Worm (Caenorhabditis elegans): ENCODE measurements around the gene fbxa-166.
A peak's percentile ranks its signal among the peaks of the same experiment; 100 is the strongest.

fbxa-166 gene

DNA sequence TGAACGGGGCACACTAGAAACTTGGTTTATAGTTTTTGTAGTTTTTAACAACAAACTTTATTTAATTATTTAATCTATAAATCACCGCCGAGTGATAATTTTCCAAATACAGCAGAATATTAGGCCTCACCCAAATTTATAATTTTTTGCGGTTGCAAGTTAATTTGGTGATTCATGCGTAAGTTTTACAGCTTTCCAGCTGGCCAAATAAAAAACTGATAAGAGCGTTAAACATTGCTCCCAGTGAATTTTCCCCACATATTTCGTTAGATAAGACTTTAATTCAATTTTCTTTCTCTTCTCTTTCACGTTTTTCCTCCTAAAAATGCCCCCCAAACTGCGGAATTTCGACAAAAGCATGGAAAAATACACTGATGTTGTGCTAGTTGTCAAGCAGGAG, 17.3 kb downstream of the fbxa-166 start, which contains the start of gene bath-47:
Gene bath-47 (plus strand): TSS at position 305 of the 400 bp plus-strand sequence.
- TF ChIP-seq hmg-11 (tag; optimal IDR thresholded peaks at IDR 0.05) (no peak), elt-2 (tag; optimal IDR thresholded peaks at IDR 0.05) (peak; percentile 59), pqm-1 (tag; optimal IDR thresholded peaks at IDR 0.05) (peak; percentile 36)

DNA sequence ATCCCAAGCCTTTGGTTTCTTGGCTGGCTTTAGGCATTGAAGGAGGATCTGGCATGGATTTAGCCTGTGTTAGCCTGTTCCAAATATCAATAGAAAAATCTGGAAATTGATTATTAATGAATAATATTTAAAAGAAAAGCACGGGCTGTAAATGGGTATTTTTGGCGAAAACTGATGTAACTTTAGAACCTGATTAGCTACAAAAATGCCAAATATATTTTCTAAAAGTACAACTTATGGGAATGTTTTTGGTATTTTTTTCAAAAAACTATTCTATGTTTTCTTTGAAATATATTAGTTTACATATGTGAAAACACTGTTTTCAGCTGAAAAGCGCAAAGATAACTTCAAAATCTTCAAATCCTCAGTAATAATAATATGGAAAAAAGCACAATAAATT, 18.2 kb downstream of the fbxa-166 start, which contains the start of gene bath-26:
Gene bath-26 (minus strand): TSS at position 101 of the 400 bp plus-strand sequence.
- TF ChIP-seq tbx-2 (tag; optimal IDR thresholded peaks at IDR 0.05) (no peak), pha-4 (tag; optimal IDR thresholded peaks at IDR 0.05) (no peak), ceh-16 (tag; optimal IDR thresholded peaks at IDR 0.05) (no peak), sea-2 (GFP tag; optimal IDR thresholded peaks at IDR 0.05) (no peak), elt-3 (tag; optimal IDR thresholded peaks at IDR 0.05) (no peak), nhr-43 (tag; optimal IDR thresholded peaks at IDR 0.05; ENCODE audit: poor library complexity, severe bottlenecking) (no peak), lsy-12 (tag; optimal IDR thresholded peaks at IDR 0.05) (no peak), nhr-25 (tag; optimal IDR thresholded peaks at IDR 0.05) (no peak), mml-1 (tag; optimal IDR thresholded peaks at IDR 0.05) (no peak), unc-62 (GFP tag; optimal IDR thresholded peaks at IDR 0.05) (no peak), zag-1 (tag; optimal IDR thresholded peaks at IDR 0.05) (no peak), nhr-67 (tag; optimal IDR thresholded peaks at IDR 0.05) (no peak), elt-1 (tag; optimal IDR thresholded peaks at IDR 0.05) (no peak), ceh-82 (tag; optimal IDR thresholded peaks at IDR 0.05) (no peak), nhr-28 (tag; optimal IDR thresholded peaks at IDR 0.05) (no peak), mdl-1 (tag; optimal IDR thresholded peaks at IDR 0.05) (no peak), nhr-12 (tag; optimal IDR thresholded peaks at IDR 0.05) (no peak), ceh-9 (tag; optimal IDR thresholded peaks at IDR 0.05) (no peak), aly-2 (tag; optimal IDR thresholded peaks at IDR 0.05) (no peak)

DNA sequence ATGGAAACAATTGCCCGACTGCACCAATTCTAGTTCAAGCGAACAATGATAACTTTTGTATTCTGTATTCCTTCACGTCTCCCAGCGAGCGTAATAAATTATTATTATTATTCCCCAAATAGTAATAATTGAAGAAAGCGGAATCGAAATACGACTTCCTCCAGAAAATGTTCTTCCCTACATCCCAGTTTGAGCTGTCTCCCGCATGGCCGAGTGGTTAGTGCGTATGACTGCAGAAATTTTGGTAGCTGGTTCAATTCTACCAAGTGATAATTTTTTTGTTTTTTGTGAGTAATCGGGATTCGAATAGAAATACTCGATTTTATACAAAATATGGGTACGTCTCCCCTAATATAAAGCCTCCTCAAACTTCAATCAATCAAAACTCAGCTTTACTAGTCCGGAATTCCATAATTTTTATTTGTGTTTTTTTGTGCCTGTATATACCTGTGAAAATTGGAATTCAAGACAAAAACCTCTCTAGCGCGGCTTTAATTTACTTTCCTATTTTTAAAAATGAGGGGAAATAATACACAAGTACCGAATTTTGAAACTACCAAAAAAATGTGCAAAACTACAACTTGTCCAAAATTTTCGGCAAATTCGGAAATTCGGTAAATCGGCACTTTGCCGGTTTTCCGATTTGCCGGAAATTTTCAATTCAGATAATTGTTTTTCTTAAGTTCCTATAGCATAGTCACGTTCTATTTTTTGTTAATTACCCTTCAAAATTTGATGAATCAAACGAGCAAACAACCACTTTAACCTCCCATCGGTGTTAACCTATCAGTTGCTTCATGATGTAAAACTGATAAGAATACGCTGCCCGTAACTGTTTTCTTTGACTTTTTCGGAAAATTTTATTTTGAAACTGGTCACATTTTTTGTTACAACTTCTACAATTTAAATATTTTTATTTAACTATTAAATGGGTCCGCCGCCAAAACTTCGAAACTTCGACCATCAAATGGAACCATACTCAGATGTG, 21.5 kb downstream of the fbxa-166 start, which contains the start of gene bath-46:
Gene bath-46 (plus strand): TSS at position 806 of the 988 bp plus-strand sequence.
- TF ChIP-seq elt-2 (tag; optimal IDR thresholded peaks at IDR 0.05) (peak; percentile 73), pqm-1 (tag; optimal IDR thresholded peaks at IDR 0.05) (peak; percentile 49), elt-1 (tag; optimal IDR thresholded peaks at IDR 0.05) (no peak)

DNA sequence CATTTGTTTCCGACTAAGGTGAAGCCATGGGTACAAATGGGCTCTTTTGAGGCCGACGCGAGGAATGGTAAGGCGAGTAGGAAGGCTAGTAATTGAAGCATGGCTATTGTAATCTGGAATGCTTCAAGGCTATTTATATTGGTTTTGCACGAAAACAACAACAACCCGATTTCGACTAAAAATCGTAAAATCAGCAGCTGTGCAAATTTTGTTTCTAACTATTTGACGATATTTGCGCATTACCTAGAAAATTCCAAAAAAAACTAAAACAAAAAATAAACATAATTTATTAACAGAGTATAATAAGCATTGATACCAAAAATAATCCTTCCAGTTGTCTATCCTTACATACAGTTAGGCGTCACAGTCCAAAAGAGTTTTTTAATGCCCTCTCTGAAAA, 23.7 kb downstream of the fbxa-166 start, which contains the start of gene clec-20:
Gene clec-20 (minus strand): TSS at position 101 of the 400 bp plus-strand sequence.
- TF ChIP-seq lin-39 (tag; optimal IDR thresholded peaks at IDR 0.05) (no peak), egl-27 (tag; optimal IDR thresholded peaks at IDR 0.05) (no peak), nhr-77 (tag; optimal IDR thresholded peaks at IDR 0.05) (no peak), nhr-76 (tag; optimal IDR thresholded peaks at IDR 0.05) (no peak), R02D3.7 (tag; optimal IDR thresholded peaks at IDR 0.05) (no peak), elt-3 (tag; optimal IDR thresholded peaks at IDR 0.05) (no peak), fos-1 (tag; optimal IDR thresholded peaks at IDR 0.05) (no peak), ceh-82 (tag; optimal IDR thresholded peaks at IDR 0.05) (no peak), fkh-2 (tag; optimal IDR thresholded peaks at IDR 0.05) (no peak), ceh-16 (tag; optimal IDR thresholded peaks at IDR 0.05) (no peak), nhr-11 (tag; optimal IDR thresholded peaks at IDR 0.05) (no peak), ceh-9 (tag; optimal IDR thresholded peaks at IDR 0.05) (no peak), nhr-28 (tag; optimal IDR thresholded peaks at IDR 0.05) (no peak), hmg-11 (tag; optimal IDR thresholded peaks at IDR 0.05) (no peak), skn-1 (tag; optimal IDR thresholded peaks at IDR 0.05) (no peak), ztf-4 (tag; optimal IDR thresholded peaks at IDR 0.05) (no peak), nhr-25 (tag; optimal IDR thresholded peaks at IDR 0.05) (no peak), fkh-10 (GFP tag; optimal IDR thresholded peaks at IDR 0.05) (no peak), nfya-1 (tag; optimal IDR thresholded peaks at IDR 0.05; ENCODE audit: insufficient read depth) (no peak)

Data from whole organism, L3 larva.